Worm (Caenorhabditis elegans): Measurements from ENCODE around the gene mgrn-1.

ce11 chrX:14335621-14336020 lies 24.1 kb upstream of the mgrn-1 start:
- TF ChIP-seq madf-8 (GFP tag; conservative IDR thresholded peaks at IDR 0.05) (no peak), mxl-1 (tag; optimal IDR thresholded peaks at IDR 0.05) (no peak), F55B11.4 (tag; optimal IDR thresholded peaks at IDR 0.05; ENCODE audit: borderline replicate concordance, insufficient read depth) (no peak), madf-10 (tag; optimal IDR thresholded peaks at IDR 0.05) (no peak), snpc-1.3 (tag; optimal IDR thresholded peaks at IDR 0.05; ENCODE audit: insufficient read depth) (no peak), nfya-2 (GFP tag; IDR thresholded peaks at IDR 0.05) (no peak), dpl-1 (GFP tag; optimal IDR thresholded peaks at IDR 0.05) (no peak), zim-3 (tag; optimal IDR thresholded peaks at IDR 0.05) (no peak), hlh-12 (tag; optimal IDR thresholded peaks at IDR 0.05) (no peak), rpc-1 (optimal IDR thresholded peaks at IDR 0.05) (no peak), rpc-1 (tag; optimal IDR thresholded peaks at IDR 0.05) (no peak), F39B2.1 (GFP tag; IDR thresholded peaks at IDR 0.05) (no peak), unc-62 (GFP tag; optimal IDR thresholded peaks at IDR 0.05) (no peak), B0261.1 (tag; optimal IDR thresholded peaks at IDR 0.05) (no peak), pha-4 (tag; optimal IDR thresholded peaks at IDR 0.05) (no peak)

All from whole organism, young adult.